Comparison of ENCODE assay signal across 2 worm cellular contexts in the genomic region with DNA sequence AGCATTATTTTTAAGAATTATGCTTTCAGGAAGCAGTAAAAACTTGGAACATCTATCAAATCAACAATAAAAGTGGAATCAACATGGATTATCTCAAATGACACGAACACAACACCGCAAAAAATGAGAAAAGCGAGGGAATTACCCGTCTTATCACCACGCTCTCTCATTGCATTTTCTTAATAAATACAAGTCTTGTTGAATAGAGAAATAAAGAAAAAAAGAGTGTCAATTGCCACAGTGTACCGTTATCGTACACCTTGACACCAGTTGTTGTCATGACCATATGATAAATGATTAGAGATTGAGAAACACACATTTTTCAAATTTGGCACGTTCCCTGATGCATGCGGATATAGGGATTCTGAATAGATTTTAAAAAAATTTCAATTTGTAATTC.
A peak's percentile ranks its signal among the peaks of the same experiment; 100 is the strongest.
TF ChIP-seq lines count a peak whose summit lies in the region.

No protein-coding gene starts in this region.

TF ChIP-seq in whole organism, L1 larva, 84 proteins besides CTCF, POLR2A, EP300 and RAD21 (continued from another document):
- TF ChIP-seq irx-1 (tag; optimal IDR thresholded peaks at IDR 0.05; lab: Kevin White, UChicago) = no peak
- no peak for TF ChIP-seq nhr-11 (tag; optimal IDR thresholded peaks at IDR 0.05; lab: Kevin White, UChicago)
- no peak for TF ChIP-seq jun-1 (tag; optimal IDR thresholded peaks at IDR 0.05; lab: Kevin White, UChicago)
- TF ChIP-seq pax-3 (tag; optimal IDR thresholded peaks at IDR 0.05; lab: Kevin White, UChicago) = no peak
- TF ChIP-seq ceh-82 (tag; optimal IDR thresholded peaks at IDR 0.05; lab: Kevin White, UChicago) = no peak
- TF ChIP-seq egl-27 (tag; optimal IDR thresholded peaks at IDR 0.05; lab: Kevin White, UChicago) = no peak
- no peak for TF ChIP-seq ztf-4 (tag; optimal IDR thresholded peaks at IDR 0.05; lab: Kevin White, UChicago)
- TF ChIP-seq lin-35 (GFP tag; optimal IDR thresholded peaks at IDR 0.05; lab: Kevin White, UChicago) = peak in 1 of 2 experiments; percentile 69
- TF ChIP-seq ces-1 (GFP tag; optimal IDR thresholded peaks at IDR 0.05; lab: Kevin White, UChicago) = no peak
- no peak for TF ChIP-seq unc-98 (GFP tag; IDR thresholded peaks at IDR 0.05; lab: Robert Waterston, UW)
- TF ChIP-seq elt-3 (tag; optimal IDR thresholded peaks at IDR 0.05; lab: Kevin White, UChicago) = peak in 2 of 6 experiments; percentile 0 to 24
- TF ChIP-seq nhr-237 (tag; optimal IDR thresholded peaks at IDR 0.05; lab: Kevin White, UChicago) = no peak
- no peak for TF ChIP-seq lin-39 (tag; optimal IDR thresholded peaks at IDR 0.05; lab: Kevin White, UChicago)
- TF ChIP-seq ceh-88 (GFP tag; IDR thresholded peaks at IDR 0.05; lab: Robert Waterston, UW) = no peak
- TF ChIP-seq mab-9 (GFP tag; IDR thresholded peaks at IDR 0.05; lab: Robert Waterston, UW) = no peak
- TF ChIP-seq lir-3 (tag; optimal IDR thresholded peaks at IDR 0.05; lab: Kevin White, UChicago; ENCODE audit: poor library complexity) = no peak
- TF ChIP-seq ceh-90 (tag; optimal IDR thresholded peaks at IDR 0.05; lab: Kevin White, UChicago) = no peak
- peak; percentile 52 for TF ChIP-seq blmp-1 (tag; optimal IDR thresholded peaks at IDR 0.05; lab: Kevin White, UChicago)
- no peak for TF ChIP-seq hlh-4 (tag; optimal IDR thresholded peaks at IDR 0.05; lab: Kevin White, UChicago)
- TF ChIP-seq isw-1 (GFP tag; IDR thresholded peaks at IDR 0.05; lab: Robert Waterston, UW) = no peak
- no peak for TF ChIP-seq nhr-71 (tag; optimal IDR thresholded peaks at IDR 0.05; lab: Kevin White, UChicago)
- TF ChIP-seq pqm-1 (tag; optimal IDR thresholded peaks at IDR 0.05; lab: Kevin White, UChicago) = peak; percentile 6
- no peak for TF ChIP-seq ama-1 (optimal IDR thresholded peaks at IDR 0.05; lab: Kevin White, UChicago)
- peak; percentile 15 for TF ChIP-seq nhr-90 (tag; optimal IDR thresholded peaks at IDR 0.05; lab: Kevin White, UChicago; ENCODE audit: poor library complexity)
- TF ChIP-seq lsy-2 (tag; optimal IDR thresholded peaks at IDR 0.05; lab: Kevin White, UChicago) = peak in 1 of 2 experiments; percentile 17
- peak; percentile 27 for TF ChIP-seq nhr-20 (tag; optimal IDR thresholded peaks at IDR 0.05; lab: Kevin White, UChicago)
- no peak for TF ChIP-seq unc-130 (tag; optimal IDR thresholded peaks at IDR 0.05; lab: Kevin White, UChicago)
- no peak for TF ChIP-seq sup-37 (GFP tag; optimal IDR thresholded peaks at IDR 0.05; lab: Kevin White, UChicago)
TF ChIP-seq in whole organism, L1 larva: peak in this region for 9.

TF ChIP-seq in whole organism, L4 larva, 104 proteins besides CTCF, POLR2A, EP300 and RAD21 (continued from another document):
- TF ChIP-seq nhr-111 (GFP tag; optimal IDR thresholded peaks at IDR 0.05; lab: Kevin White, UChicago) (no peak), fkh-10 (GFP tag; optimal IDR thresholded peaks at IDR 0.05; lab: Kevin White, UChicago) (no peak), hlh-11 (tag; optimal IDR thresholded peaks at IDR 0.05; lab: Kevin White, UChicago) (peak; percentile 92), lin-1 (GFP tag; IDR thresholded peaks at IDR 0.05; lab: Robert Waterston, UW) (peak; percentile 46; the same call in 1 of the 2 replicates), mdl-1 (tag; optimal IDR thresholded peaks at IDR 0.05; lab: Kevin White, UChicago) (peak; percentile 20 to 79), unc-62 (GFP tag; optimal IDR thresholded peaks at IDR 0.05 in 1 of 2; lab: Kevin White, UChicago) (peak in 1 of 2 experiments; percentile 22), unc-62 (tag; optimal IDR thresholded peaks at IDR 0.05; lab: Kevin White, UChicago) (no peak), mep-1 (tag; optimal IDR thresholded peaks at IDR 0.05; lab: Kevin White, UChicago) (peak; percentile 45), vab-7 (GFP tag; IDR thresholded peaks at IDR 0.05; lab: Robert Waterston, UW) (no peak), madf-9 (GFP tag; conservative IDR thresholded peaks at IDR 0.05; lab: Robert Waterston, UW) (no peak), ces-1 (GFP tag; optimal IDR thresholded peaks at IDR 0.05; lab: Kevin White, UChicago) (no peak), dve-1 (tag; optimal IDR thresholded peaks at IDR 0.05; lab: Kevin White, UChicago; ENCODE audit: insufficient read depth) (peak; percentile 92), nhr-42 (GFP tag; IDR thresholded peaks at IDR 0.05; lab: Robert Waterston, UW) (no peak), daf-12 (tag; optimal IDR thresholded peaks at IDR 0.05; lab: Kevin White, UChicago) (no peak), dmd-6 (GFP tag; IDR thresholded peaks at IDR 0.05; lab: Robert Waterston, UW) (peak; percentile 91), R02D3.7 (tag; optimal IDR thresholded peaks at IDR 0.05; lab: Kevin White, UChicago) (no peak), hmg-1.1 (GFP tag; IDR thresholded peaks at IDR 0.05; lab: Robert Waterston, UW) (no peak), duxl-1 (tag; optimal IDR thresholded peaks at IDR 0.05; lab: Kevin White, UChicago; ENCODE audit: poor library complexity) (no peak), ceh-82 (tag; optimal IDR thresholded peaks at IDR 0.05; lab: Kevin White, UChicago) (no peak), unc-130 (GFP tag; optimal IDR thresholded peaks at IDR 0.05; lab: Kevin White, UChicago) (no peak), jun-1 (tag; optimal IDR thresholded peaks at IDR 0.05; lab: Kevin White, UChicago) (no peak), aly-2 (tag; optimal IDR thresholded peaks at IDR 0.05; lab: Kevin White, UChicago) (no peak), mes-2 (tag; optimal IDR thresholded peaks at IDR 0.05; lab: Kevin White, UChicago; ENCODE audit: poor library complexity, severe bottlenecking) (peak; percentile 24), daf-16 (GFP tag; optimal IDR thresholded peaks at IDR 0.05; lab: Kevin White, UChicago) (peak in 1 of 2 experiments; percentile 54), daf-16 (tag; optimal IDR thresholded peaks at IDR 0.05; lab: Kevin White, UChicago) (peak; percentile 96), egl-27 (tag; optimal IDR thresholded peaks at IDR 0.05; lab: Kevin White, UChicago) (no peak), nhr-6 (tag; optimal IDR thresholded peaks at IDR 0.05; lab: Kevin White, UChicago) (peak; percentile 31), ctbp-1 (GFP tag; IDR thresholded peaks at IDR 0.05; lab: Robert Waterston, UW) (no peak), F49E8.2 (tag; optimal IDR thresholded peaks at IDR 0.05; lab: Kevin White, UChicago; ENCODE audit: borderline replicate concordance) (no peak), zip-2 (tag; optimal IDR thresholded peaks at IDR 0.05; lab: Kevin White, UChicago) (no peak), Y48G9A.11 (GFP tag; IDR thresholded peaks at IDR 0.05; lab: Robert Waterston, UW) (no peak), pqm-1 (tag; optimal IDR thresholded peaks at IDR 0.05; lab: Kevin White, UChicago) (peak; percentile 95), ama-1 (optimal IDR thresholded peaks at IDR 0.05; lab: Kevin White, UChicago) (peak; percentile 84), nhr-76 (tag; optimal IDR thresholded peaks at IDR 0.05; lab: Kevin White, UChicago) (no peak), mxl-3 (GFP tag; optimal IDR thresholded peaks at IDR 0.05; lab: Kevin White, UChicago) (peak; percentile 94), php-3 (GFP tag; IDR thresholded peaks at IDR 0.05; lab: Robert Waterston, UW) (no peak), F26F4.8 (GFP tag; conservative IDR thresholded peaks at IDR 0.05; lab: Robert Waterston, UW) (no peak), dmd-8 (GFP tag; IDR thresholded peaks at IDR 0.05; lab: Robert Waterston, UW) (no peak), gei-8 (GFP tag; optimal IDR thresholded peaks at IDR 0.05; lab: Kevin White, UChicago) (no peak), T26A8.4 (GFP tag; IDR thresholded peaks at IDR 0.05; lab: Robert Waterston, UW) (0 out of 2 replicates have a peak, but pooled peaks have one; percentile 21), D1046.2 (GFP tag; IDR thresholded peaks at IDR 0.05; lab: Robert Waterston, UW) (no peak), zfp-3 (GFP tag; conservative IDR thresholded peaks at IDR 0.05; lab: Robert Waterston, UW) (no peak), nhr-77 (tag; optimal IDR thresholded peaks at IDR 0.05; lab: Kevin White, UChicago) (peak; percentile 88), hif-1 (tag; optimal IDR thresholded peaks at IDR 0.05; lab: Kevin White, UChicago) (peak; percentile 7 to 96), madf-5 (GFP tag; IDR thresholded peaks at IDR 0.05; lab: Robert Waterston, UW) (no peak), Y105C5A.15 (GFP tag; IDR thresholded peaks at IDR 0.05; lab: Robert Waterston, UW) (no peak), lin-15B (tag; optimal IDR thresholded peaks at IDR 0.05; lab: Kevin White, UChicago) (no peak), skn-1 (tag; optimal IDR thresholded peaks at IDR 0.05; lab: Kevin White, UChicago) (no peak), daf-8 (GFP tag; IDR thresholded peaks at IDR 0.05; lab: Robert Waterston, UW) (no peak), unc-39 (tag; optimal IDR thresholded peaks at IDR 0.05; lab: Kevin White, UChicago) (no peak), ceh-28 (tag; optimal IDR thresholded peaks at IDR 0.05; lab: Kevin White, UChicago) (no peak), lin-39 (tag; optimal IDR thresholded peaks at IDR 0.05; lab: Kevin White, UChicago) (no peak), ZK546.5 (tag; optimal IDR thresholded peaks at IDR 0.05; lab: Kevin White, UChicago) (no peak), ztf-7 (tag; optimal IDR thresholded peaks at IDR 0.05; lab: Kevin White, UChicago) (peak; percentile 26), F37D6.2 (tag; optimal IDR thresholded peaks at IDR 0.05; lab: Kevin White, UChicago) (no peak), hlh-30 (tag; optimal IDR thresholded peaks at IDR 0.05; lab: Kevin White, UChicago; ENCODE audit: insufficient read depth) (peak; percentile 59), fos-1 (tag; optimal IDR thresholded peaks at IDR 0.05; lab: Kevin White, UChicago) (no peak), saeg-2 (GFP tag; IDR thresholded peaks at IDR 0.05; lab: Robert Waterston, UW) (no peak), lim-7 (GFP tag; IDR thresholded peaks at IDR 0.05; lab: Robert Waterston, UW) (no peak), set-16 (GFP tag; IDR thresholded peaks at IDR 0.05; lab: Robert Waterston, UW) (no peak), lin-13 (GFP tag; optimal IDR thresholded peaks at IDR 0.05; lab: Kevin White, UChicago) (peak; percentile 0), nhr-48 (tag; optimal IDR thresholded peaks at IDR 0.05; lab: Kevin White, UChicago) (peak; percentile 75), T20F7.1 (GFP tag; optimal IDR thresholded peaks at IDR 0.05; lab: Kevin White, UChicago) (no peak), nhr-102 (tag; optimal IDR thresholded peaks at IDR 0.05; lab: Kevin White, UChicago) (peak; percentile 27), daf-19 (GFP tag; conservative IDR thresholded peaks at IDR 0.05; lab: Robert Waterston, UW) (no peak), nhr-28 (tag; optimal IDR thresholded peaks at IDR 0.05; lab: Kevin White, UChicago) (peak; percentile 92), sdz-12 (GFP tag; optimal IDR thresholded peaks at IDR 0.05; lab: Kevin White, UChicago) (no peak), lsy-2 (tag; optimal IDR thresholded peaks at IDR 0.05; lab: Kevin White, UChicago) (peak in 1 of 2 experiments; percentile 34), attf-4 (tag; optimal IDR thresholded peaks at IDR 0.05; lab: Kevin White, UChicago) (no peak), arid-1 (GFP tag; conservative IDR thresholded peaks at IDR 0.05; lab: Robert Waterston, UW) (no peak), ceh-44 (GFP tag; IDR thresholded peaks at IDR 0.05; lab: Robert Waterston, UW) (no peak), dmd-9 (GFP tag; IDR thresholded peaks at IDR 0.05; lab: Robert Waterston, UW) (no peak), nhr-25 (tag; optimal IDR thresholded peaks at IDR 0.05; lab: Kevin White, UChicago; ENCODE audit: borderline replicate concordance, insufficient read depth) (no peak), tag-97 (GFP tag; IDR thresholded peaks at IDR 0.05; lab: Robert Waterston, UW) (no peak), mdt-29 (GFP tag; IDR thresholded peaks at IDR 0.05; lab: Robert Waterston, UW) (no peak), aha-1 (tag; lab: Kevin White, UChicago) (peak; percentile 90), lir-3 (tag; optimal IDR thresholded peaks at IDR 0.05; lab: Kevin White, UChicago) (no peak), dpl-1 (GFP tag; optimal IDR thresholded peaks at IDR 0.05; lab: Kevin White, UChicago) (no peak), snpc-1.2 (GFP tag; IDR thresholded peaks at IDR 0.05; lab: Robert Waterston, UW) (no peak), Y75B8A.6 (GFP tag; IDR thresholded peaks at IDR 0.05; lab: Robert Waterston, UW) (no peak), Y5F2A.4 (GFP tag; optimal IDR thresholded peaks at IDR 0.05; lab: Kevin White, UChicago) (no peak), ceh-20 (GFP tag; IDR thresholded peaks at IDR 0.05; lab: Robert Waterston, UW) (no peak), zip-11 (GFP tag; IDR thresholded peaks at IDR 0.05; lab: Robert Waterston, UW) (no peak), ztf-11 (tag; optimal IDR thresholded peaks at IDR 0.05; lab: Kevin White, UChicago) (no peak), egl-43 (GFP tag; IDR thresholded peaks at IDR 0.05; lab: Robert Waterston, UW) (no peak), ceh-62 (tag; optimal IDR thresholded peaks at IDR 0.05; lab: Kevin White, UChicago) (no peak), nhr-10 (tag; optimal IDR thresholded peaks at IDR 0.05; lab: Kevin White, UChicago) (no peak), nhr-41 (GFP tag; IDR thresholded peaks at IDR 0.05; lab: Robert Waterston, UW) (0 out of 2 replicates have a peak, but pooled peaks have one; percentile 25), F44E2.7 (GFP tag; IDR thresholded peaks at IDR 0.05; lab: Robert Waterston, UW) (no peak)
